Fruit fly (Drosophila melanogaster) whole organism: ENCODE results near the gene CG2924.

ENCODE experiments used
- CG8478 ChIP-seq: fragments of >200 bp; optimal IDR thresholded peaks from 2 replicates; lab custom pipeline; 2018; ENCODE audit warnings: inconsistent platforms
- psq ChIP-seq: fragments of >200 bp; optimal IDR thresholded peaks from 2 replicates; lab custom pipeline; 2017

dm6 chrX:2307564-2307963 is 37.0 kb upstream of the CG2924 start:
- TF ChIP-seq CG8478 (lab: Kevin White, UChicago): no peak
- TF ChIP-seq psq (lab: Kevin White, UChicago): no peak
